Worm (Caenorhabditis elegans) whole organism, L1 larva: ENCODE measurements around the gene C18E9.7.

Source experiments
- F16B12.6 ChIP-seq: fragments of 150-350 bp; optimal IDR thresholded peaks from 2 replicates; lab custom pipeline; 2014; ENCODE audit warnings: missing biosample characterization, missing genetic modification characterization
- aha-1 ChIP-seq: fragments of 150-350 bp; optimal IDR thresholded peaks from 2 replicates; lab custom pipeline; 2014; ENCODE audit warnings: missing biosample characterization, missing genetic modification characterization
- alr-1 ChIP-seq: fragments of 200-800 bp; sonication (Bioruptor generic); optimal IDR thresholded peaks from 2 replicates; lab custom pipeline; 2018; ENCODE audit warnings: borderline replicate concordance, mild to moderate bottlenecking, missing genetic modification characterization, missing compliant biosample characterization
- blmp-1 ChIP-seq: fragments of 150-350 bp; optimal IDR thresholded peaks from 2 replicates; lab custom pipeline; 2014; ENCODE audit warnings: missing biosample characterization, missing genetic modification characterization
- ceh-63 ChIP-seq: fragments of 200-800 bp; sonication (Bioruptor generic); optimal IDR thresholded peaks from 2 replicates; lab custom pipeline; 2018; ENCODE audit warnings: mild to moderate bottlenecking, missing genetic modification characterization, missing compliant biosample characterization
- ceh-88 ChIP-seq: fragments of 200-800 bp; sonication (Bioruptor generic); IDR thresholded peaks from 2 replicates; pipeline ENCODE4 v1.3.6; 2022; ENCODE audit warnings: missing genetic modification characterization, missing compliant biosample characterization
- ces-1 ChIP-seq: fragments of 150-350 bp; optimal IDR thresholded peaks from 2 replicates; lab custom pipeline; 2014; ENCODE audit warnings: missing biosample characterization, missing genetic modification reagents, missing genetic modification characterization
- dsc-1 ChIP-seq: sonication (generic microtip); optimal IDR thresholded peaks from 2 replicates; lab custom pipeline; 2016; ENCODE audit warnings: mild to moderate bottlenecking, missing genetic modification characterization, missing compliant biosample characterization
- efl-1 ChIP-seq, 4 experiments: fragments of 150-350 bp; optimal IDR thresholded peaks in 3 of 4; peaks in 1 of 4; 1 replicate in 1 of 4; 2 replicates in 3 of 4; lab custom pipeline; 2014; ENCODE audit warnings: missing biosample characterization in 2 of 4, missing genetic modification characterization in 2 of 4, missing genetic modification reagents in 2 of 4
- egl-27 ChIP-seq, 2 experiments: fragments of 150-350 bp in 1 of 2; sonication (generic microtip); optimal IDR thresholded peaks; 3 replicates each; lab custom pipeline; 2017 to 2018; ENCODE audit warnings: missing biosample characterization in 2 of 2, missing genetic modification characterization in 2 of 2, missing genetic modification reagents in 2 of 2
- elt-3 ChIP-seq, 6 experiments: fragments of 150-350 bp in 1 of 6; sonication (generic microtip); optimal IDR thresholded peaks; 2 replicates each; lab custom pipeline; 2017 to 2018; ENCODE audit warnings: missing biosample characterization in 6 of 6, missing genetic modification characterization in 6 of 6, inconsistent platforms in 1 of 6
- ets-5 ChIP-seq: fragments of 200-800 bp; sonication (Bioruptor generic); IDR thresholded peaks from 2 replicates; pipeline ENCODE4 v1.3.6; 2022; ENCODE audit warnings: missing genetic modification characterization, missing compliant biosample characterization
- fkh-10 ChIP-seq: sonication (generic microtip); optimal IDR thresholded peaks from 2 replicates; lab custom pipeline; 2017; ENCODE audit warnings: missing biosample characterization, missing genetic modification reagents, missing genetic modification characterization
- fkh-8 ChIP-seq: sonication (generic microtip); optimal IDR thresholded peaks from 2 replicates; lab custom pipeline; 2016; ENCODE audit warnings: mild to moderate bottlenecking, missing genetic modification characterization, missing compliant biosample characterization
- hlh-17 ChIP-seq: fragments of 200-800 bp; sonication (Bioruptor generic); optimal IDR thresholded peaks from 2 replicates; lab custom pipeline; 2018; ENCODE audit warnings: missing genetic modification characterization, mild to moderate bottlenecking, missing compliant biosample characterization, moderate library complexity, borderline replicate concordance
- hlh-4 ChIP-seq: sonication (generic microtip); optimal IDR thresholded peaks from 2 replicates; lab custom pipeline; 2016; ENCODE audit warnings: mild to moderate bottlenecking, missing genetic modification characterization, missing compliant biosample characterization
- irx-1 ChIP-seq: sonication (generic microtip); optimal IDR thresholded peaks from 2 replicates; lab custom pipeline; 2016; ENCODE audit warnings: missing genetic modification characterization, missing compliant biosample characterization
- jun-1 ChIP-seq: fragments of 150-350 bp; optimal IDR thresholded peaks from 2 replicates; lab custom pipeline; 2014; ENCODE audit warnings: missing biosample characterization, missing genetic modification reagents, missing genetic modification characterization
- lin-14 ChIP-seq: fragments of 200-800 bp; sonication (Bioruptor generic); optimal IDR thresholded peaks from 2 replicates; lab custom pipeline; 2018; ENCODE audit warnings: mild to moderate bottlenecking, missing genetic modification characterization, moderate library complexity, missing compliant biosample characterization
- lin-15B ChIP-seq: fragments of 150-350 bp; sonication (generic microtip); optimal IDR thresholded peaks from 3 replicates; lab custom pipeline; 2014; ENCODE audit warnings: missing biosample characterization, missing genetic modification characterization
- lin-35 ChIP-seq, 2 experiments: fragments of 150-350 bp; optimal IDR thresholded peaks; 2 replicates each; lab custom pipeline; 2014; ENCODE audit warnings: missing biosample characterization in 2 of 2, missing genetic modification characterization in 2 of 2, missing genetic modification reagents in 2 of 2
- lir-3 ChIP-seq: sonication (generic microtip); optimal IDR thresholded peaks from 2 replicates; lab custom pipeline; 2016; ENCODE audit warnings: mild to moderate bottlenecking, missing genetic modification characterization, moderate library complexity, missing compliant biosample characterization; ENCODE audit not compliant: poor library complexity
- nhr-11 ChIP-seq: fragments of 150-350 bp; optimal IDR thresholded peaks from 2 replicates; lab custom pipeline; 2014; ENCODE audit warnings: missing biosample characterization, missing genetic modification characterization
- nhr-19 ChIP-seq: fragments of 200-800 bp; sonication (Bioruptor generic); conservative IDR thresholded peaks from 2 replicates; pipeline ENCODE4 v1.3.6; 2022; ENCODE audit warnings: missing genetic modification characterization, missing compliant biosample characterization
- nhr-237 ChIP-seq: fragments of 150-350 bp; optimal IDR thresholded peaks from 2 replicates; lab custom pipeline; 2014; ENCODE audit warnings: missing biosample characterization, missing genetic modification characterization
- nhr-47 ChIP-seq: sonication (generic microtip); optimal IDR thresholded peaks from 2 replicates; lab custom pipeline; 2016; ENCODE audit warnings: mild to moderate bottlenecking, missing genetic modification characterization, moderate library complexity, missing compliant biosample characterization
- nhr-71 ChIP-seq: sonication (generic microtip); optimal IDR thresholded peaks from 2 replicates; lab custom pipeline; 2016; ENCODE audit warnings: mild to moderate bottlenecking, missing genetic modification characterization, moderate library complexity, missing compliant biosample characterization
- nhr-76 ChIP-seq: sonication (generic microtip); optimal IDR thresholded peaks from 2 replicates; lab custom pipeline; 2017; ENCODE audit warnings: missing biosample characterization, missing genetic modification characterization
- pag-3 ChIP-seq: sonication (generic microtip); optimal IDR thresholded peaks from 2 replicates; lab custom pipeline; 2017; ENCODE audit warnings: missing genetic modification characterization, mild to moderate bottlenecking, missing compliant biosample characterization, antibody characterized with exemption, borderline replicate concordance; ENCODE audit not compliant: insufficient read depth
- pax-3 ChIP-seq: fragments of 200-800 bp; sonication (Bioruptor generic); optimal IDR thresholded peaks from 2 replicates; lab custom pipeline; 2018; ENCODE audit warnings: mild to moderate bottlenecking, missing genetic modification characterization, moderate library complexity, missing compliant biosample characterization
- snpc-4 ChIP-seq: fragments of 150-350 bp; optimal IDR thresholded peaks from 2 replicates; lab custom pipeline; 2014; ENCODE audit warnings: missing biosample characterization, missing genetic modification characterization
- snu-23 ChIP-seq: sonication (generic microtip); optimal IDR thresholded peaks from 2 replicates; lab custom pipeline; 2016; ENCODE audit warnings: missing genetic modification characterization, missing compliant biosample characterization
- sup-37 ChIP-seq: fragments of 200-800 bp; sonication (Bioruptor generic); optimal IDR thresholded peaks from 2 replicates; lab custom pipeline; 2018; ENCODE audit warnings: mild to moderate bottlenecking, missing genetic modification characterization, missing compliant biosample characterization
- tlp-1 ChIP-seq: fragments of 150-350 bp; optimal IDR thresholded peaks from 2 replicates; lab custom pipeline; 2014; ENCODE audit warnings: missing biosample characterization, missing genetic modification characterization
- unc-86 ChIP-seq: sonication (generic microtip); optimal IDR thresholded peaks from 2 replicates; lab custom pipeline; 2016; ENCODE audit warnings: missing genetic modification characterization, missing compliant biosample characterization
- xbp-1 ChIP-seq: sonication (generic microtip); optimal IDR thresholded peaks from 2 replicates; lab custom pipeline; 2016; ENCODE audit warnings: missing genetic modification characterization, missing compliant biosample characterization

C18E9.7 gene

DNA sequence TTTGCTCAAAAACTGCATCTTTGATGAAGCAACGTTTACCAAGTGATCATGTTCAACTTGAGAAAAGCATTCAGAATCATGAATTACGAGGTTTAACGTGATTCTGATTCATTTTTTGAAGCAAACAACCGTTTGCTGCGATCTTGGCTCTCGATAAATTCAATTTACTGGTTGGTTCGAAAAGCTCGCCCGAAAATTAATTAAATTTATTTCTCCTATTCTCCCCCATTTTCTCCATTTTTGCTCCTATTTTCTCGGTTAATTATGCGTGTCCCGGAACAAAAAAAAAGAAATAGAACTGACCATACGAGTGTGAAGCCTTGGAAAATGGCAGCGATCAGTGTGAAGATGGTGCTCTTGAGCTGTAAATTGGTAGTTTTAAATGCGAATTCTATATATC is 25.7 kb downstream of the C18E9.7 start:
- no peak for TF ChIP-seq ets-5 (GFP tag; lab: Robert Waterston, UW)
- TF ChIP-seq snpc-4 (tag; lab: Kevin White, UChicago), result no peak
- TF ChIP-seq snu-23 (GFP tag; lab: Kevin White, UChicago), result no peak
- peak; percentile 3 for TF ChIP-seq nhr-47
- no peak for TF ChIP-seq egl-27 (tag; optimal IDR thresholded peaks at IDR 0.05; lab: Kevin White, UChicago)
- no peak for TF ChIP-seq lin-15B (tag; lab: Kevin White, UChicago)
- peak; percentile 61 for TF ChIP-seq lin-14 (GFP tag; lab: Kevin White, UChicago)
- TF ChIP-seq fkh-8 (tag; lab: Kevin White, UChicago), result no peak
- TF ChIP-seq nhr-76 (tag; lab: Kevin White, UChicago), result no peak
- TF ChIP-seq ces-1 (GFP tag; lab: Kevin White, UChicago), result peak; percentile 6
- no peak for TF ChIP-seq irx-1 (tag; lab: Kevin White, UChicago)

- TF ChIP-seq blmp-1 (tag; lab: Kevin White, UChicago) (peak; percentile 85), ceh-88 (GFP tag; lab: Robert Waterston, UW) (no peak), efl-1 (optimal IDR thresholded peaks at IDR 0.05; lab: Kevin White, UChicago) (no peak), efl-1 (GFP tag; optimal IDR thresholded peaks at IDR 0.05 in 1 of 2; lab: Kevin White, UChicago) (no peak), aha-1 (tag; lab: Kevin White, UChicago) (no peak), snu-23 (GFP tag; lab: Kevin White, UChicago) (no peak), nhr-11 (tag; lab: Kevin White, UChicago) (no peak)
Measured at ce11 chrII:8953703-8954102, 28.9 kb downstream of the C18E9.7 start.

- TF ChIP-seq nhr-11 (tag; lab: Kevin White, UChicago) (no peak), lin-14 (GFP tag; lab: Kevin White, UChicago) (peak; percentile 29), unc-86 (tag; lab: Kevin White, UChicago) (peak; percentile 65)
Measured at ce11 chrII:8951270-8951669, 31.3 kb downstream of the C18E9.7 start.

ce11 chrII:8948640-8949039 is 33.9 kb downstream of the C18E9.7 start:
- TF ChIP-seq snu-23 (GFP tag; lab: Kevin White, UChicago) (no peak), hlh-4 (tag; lab: Kevin White, UChicago) (no peak), ets-5 (GFP tag; lab: Robert Waterston, UW) (no peak), nhr-19 (no peak), F16B12.6 (tag; lab: Kevin White, UChicago) (no peak), hlh-17 (GFP tag; lab: Kevin White, UChicago) (no peak), pax-3 (tag; lab: Kevin White, UChicago) (no peak), tlp-1 (tag; lab: Kevin White, UChicago) (no peak), lin-14 (GFP tag; lab: Kevin White, UChicago) (peak; percentile 30), nhr-71 (tag; lab: Kevin White, UChicago) (no peak), xbp-1 (tag; lab: Kevin White, UChicago) (no peak), efl-1 (optimal IDR thresholded peaks at IDR 0.05; lab: Kevin White, UChicago) (no peak), efl-1 (GFP tag; optimal IDR thresholded peaks at IDR 0.05 in 1 of 2; lab: Kevin White, UChicago) (no peak), unc-86 (tag; lab: Kevin White, UChicago) (no peak), fkh-10 (GFP tag; lab: Kevin White, UChicago) (peak; percentile 34), elt-3 (tag; optimal IDR thresholded peaks at IDR 0.05; lab: Kevin White, UChicago) (no peak), alr-1 (tag; lab: Kevin White, UChicago) (no peak), lir-3 (tag; lab: Kevin White, UChicago) (no peak), jun-1 (tag; lab: Kevin White, UChicago) (no peak), dsc-1 (tag; lab: Kevin White, UChicago) (peak; percentile 54), lin-15B (tag; lab: Kevin White, UChicago) (no peak), nhr-237 (no peak), pag-3 (tag; lab: Kevin White, UChicago) (no peak), nhr-76 (tag; lab: Kevin White, UChicago) (no peak), ceh-63 (GFP tag; lab: Kevin White, UChicago) (no peak), sup-37 (GFP tag; lab: Kevin White, UChicago) (no peak), lin-35 (GFP tag; optimal IDR thresholded peaks at IDR 0.05; lab: Kevin White, UChicago) (no peak)
